Worm (Caenorhabditis elegans) whole organism, L3 larva: ENCODE results near the gene F36H5.10.

Experiments
- R02D3.7 ChIP-seq: fragments of 150-350 bp; optimal IDR thresholded peaks from 2 replicates; lab custom pipeline; 2014; ENCODE audit warnings: missing biosample characterization, missing genetic modification characterization
- ZK546.5 ChIP-seq: sonication (generic microtip); optimal IDR thresholded peaks from 2 replicates; lab custom pipeline; 2017; ENCODE audit warnings: missing biosample characterization, missing genetic modification characterization
- aly-2 ChIP-seq: fragments of 150-350 bp; optimal IDR thresholded peaks from 2 replicates; lab custom pipeline; 2014; ENCODE audit warnings: missing biosample characterization, missing genetic modification characterization
- elt-2 ChIP-seq: sonication (generic microtip); optimal IDR thresholded peaks from 2 replicates; lab custom pipeline; 2016; ENCODE audit warnings: missing genetic modification reagents, mild to moderate bottlenecking, missing genetic modification characterization, missing compliant biosample characterization
- elt-3 ChIP-seq, 3 experiments: fragments of 150-350 bp in 1 of 3; sonication (generic microtip) in 2 of 3; optimal IDR thresholded peaks; 2 replicates in 2 of 3; 4 replicates in 1 of 3; lab custom pipeline; 2014 to 2017; ENCODE audit warnings: missing biosample characterization in 3 of 3, missing genetic modification characterization in 3 of 3
- mdl-1 ChIP-seq: fragments of 150-350 bp; optimal IDR thresholded peaks from 2 replicates; lab custom pipeline; 2014; ENCODE audit warnings: missing biosample characterization, missing genetic modification characterization
- nhr-237 ChIP-seq: fragments of 150-350 bp; optimal IDR thresholded peaks from 2 replicates; lab custom pipeline; 2014; ENCODE audit warnings: missing biosample characterization, missing genetic modification characterization
- nhr-28 ChIP-seq: fragments of 150-350 bp; optimal IDR thresholded peaks from 2 replicates; lab custom pipeline; 2014; ENCODE audit warnings: missing biosample characterization, missing genetic modification characterization
- pqm-1 ChIP-seq: fragments of 150-350 bp; optimal IDR thresholded peaks from 2 replicates; lab custom pipeline; 2017; ENCODE audit warnings: missing biosample characterization, missing genetic modification characterization, inconsistent platforms
- tbx-2 ChIP-seq: sonication (generic microtip); optimal IDR thresholded peaks from 2 replicates; lab custom pipeline; 2016; ENCODE audit warnings: mild to moderate bottlenecking, missing genetic modification characterization, missing compliant biosample characterization
- ztf-11 ChIP-seq: fragments of 150-350 bp; optimal IDR thresholded peaks from 2 replicates; lab custom pipeline; 2014; ENCODE audit warnings: missing biosample characterization, missing genetic modification characterization

ce11 chrII:1782474-1782873 lies 25.3 kb downstream of the F36H5.10 start, which contains the start of gene math-4:
- TF ChIP-seq R02D3.7 (tag; lab: Kevin White, UChicago) (no peak), ZK546.5 (tag; lab: Kevin White, UChicago) (no peak), elt-3 (tag; optimal IDR thresholded peaks at IDR 0.05; lab: Kevin White, UChicago) (no peak), mdl-1 (tag; lab: Kevin White, UChicago) (no peak), tbx-2 (tag; lab: Kevin White, UChicago) (no peak), nhr-237 (tag; lab: Kevin White, UChicago) (no peak), elt-2 (tag; lab: Kevin White, UChicago) (peak; percentile 12), aly-2 (tag; lab: Kevin White, UChicago) (no peak), nhr-28 (tag; lab: Kevin White, UChicago) (no peak), pqm-1 (no peak), ztf-11 (tag; lab: Kevin White, UChicago) (no peak)
